Fruit fly (Drosophila melanogaster) S2 (cell line): ENCODE measurements around the gene VhaM9.7-d.

Experiments used
- CG8478 ChIP-seq: fragments of >200 bp; optimal IDR thresholded peaks from 2 replicates; lab custom pipeline; 2018
- CTCF ChIP-seq, 2 experiments: fragments of >200 bp; optimal IDR thresholded peaks; 2 replicates each; lab custom pipeline; 2018

DNA sequence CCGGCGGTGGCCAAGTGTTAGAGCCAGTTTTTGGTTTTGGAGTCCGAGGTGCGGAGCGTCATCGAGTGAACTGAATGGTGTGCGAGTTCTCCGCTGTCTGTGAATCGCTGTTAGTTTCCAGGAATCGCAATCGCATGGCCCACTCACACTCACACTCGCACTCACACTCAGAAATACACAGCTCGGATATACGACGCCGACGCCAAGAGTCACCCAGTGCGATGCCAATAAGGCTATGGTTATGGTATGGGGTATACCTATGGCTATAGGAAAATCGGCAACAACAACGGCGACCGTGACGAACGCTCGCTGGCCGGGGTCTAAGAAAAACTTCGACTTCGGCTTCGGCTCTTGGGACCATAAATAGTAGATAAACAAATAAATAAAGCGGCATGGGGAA is 2.9 kb upstream of the VhaM9.7-d start, which contains the start of gene Abd-B:
- TF ChIP-seq CG8478 (lab: Kevin White, UChicago) = no peak
- TF ChIP-seq CTCF (optimal IDR thresholded peaks at IDR 0.05; lab: Kevin White, UChicago) = no peak
